Worm (Caenorhabditis elegans) whole organism, L4 larva: Measurements from ENCODE around the gene lido-2.

Source experiments
- F26F4.8 ChIP-seq: fragments of 200-800 bp; sonication (Bioruptor generic); conservative IDR thresholded peaks from 2 replicates; pipeline ENCODE4 v1.3.6; 2022; ENCODE audit warnings: missing genetic modification characterization, missing compliant biosample characterization
- F37D6.2 ChIP-seq: sonication (generic microtip); optimal IDR thresholded peaks from 2 replicates; lab custom pipeline; 2016; ENCODE audit warnings: mild to moderate bottlenecking, missing genetic modification characterization, missing compliant biosample characterization
- R02D3.7 ChIP-seq: fragments of 150-350 bp; sonication (generic microtip); optimal IDR thresholded peaks from 3 replicates; lab custom pipeline; 2014; ENCODE audit warnings: missing biosample characterization, missing genetic modification characterization
- Y5F2A.4 ChIP-seq: fragments of 200-800 bp; sonication (Bioruptor generic); optimal IDR thresholded peaks from 2 replicates; lab custom pipeline; 2018; ENCODE audit warnings: mild to moderate bottlenecking, missing genetic modification characterization, missing compliant biosample characterization
- aha-1 ChIP-seq: fragments of 150-350 bp; peaks from one replicate; lab custom pipeline; 2014; ENCODE audit warnings: missing biosample characterization, missing genetic modification characterization
- arid-1 ChIP-seq: fragments of 200-800 bp; sonication (Bioruptor generic); conservative IDR thresholded peaks from 2 replicates; pipeline ENCODE4 v1.3.6; 2022; ENCODE audit warnings: missing genetic modification reagents, missing genetic modification characterization, missing compliant biosample characterization
- attf-4 ChIP-seq: sonication (generic microtip); optimal IDR thresholded peaks from 3 replicates; lab custom pipeline; 2017; ENCODE audit warnings: missing biosample characterization, missing genetic modification characterization
- ceh-20 ChIP-seq: fragments of 200-800 bp; sonication (Bioruptor generic); IDR thresholded peaks from 2 replicates; pipeline ENCODE4 v1.3.6; 2022; ENCODE audit warnings: missing genetic modification reagents, missing genetic modification characterization, missing compliant biosample characterization
- ceh-32 ChIP-seq: sonication (generic microtip); optimal IDR thresholded peaks from 2 replicates; lab custom pipeline; 2016; ENCODE audit warnings: mild to moderate bottlenecking, missing genetic modification characterization, missing compliant biosample characterization; ENCODE audit not compliant: poor library complexity
- daf-12 ChIP-seq: fragments of 150-350 bp; optimal IDR thresholded peaks from 2 replicates; lab custom pipeline; 2014; ENCODE audit warnings: missing biosample characterization, missing genetic modification reagents, missing genetic modification characterization
- daf-16 ChIP-seq, 3 experiments: sonication (generic microtip); optimal IDR thresholded peaks; 2 replicates each; lab custom pipeline; 2016 to 2017; ENCODE audit warnings: missing genetic modification characterization in 3 of 3, missing genetic modification reagents in 3 of 3, mild to moderate bottlenecking in 2 of 3, missing compliant biosample characterization in 2 of 3, missing biosample characterization in 1 of 3, moderate library complexity in 1 of 3
- daf-19 ChIP-seq: fragments of 200-800 bp; sonication (Bioruptor generic); conservative IDR thresholded peaks from 2 replicates; pipeline ENCODE4 v1.3.6; 2022; ENCODE audit warnings: missing genetic modification characterization, missing compliant biosample characterization
- daf-8 ChIP-seq: fragments of 200-800 bp; sonication (Bioruptor generic); IDR thresholded peaks from 2 replicates; pipeline ENCODE4 v1.3.6; 2022; ENCODE audit warnings: missing genetic modification characterization, missing compliant biosample characterization
- dmd-6 ChIP-seq: fragments of 200-800 bp; sonication (Bioruptor generic); IDR thresholded peaks from 2 replicates; pipeline ENCODE4 v1.3.6; 2022; ENCODE audit warnings: missing genetic modification reagents, missing genetic modification characterization, missing compliant biosample characterization
- dmd-8 ChIP-seq: fragments of 200-800 bp; sonication (Bioruptor generic); IDR thresholded peaks from 2 replicates; pipeline ENCODE4 v1.3.6; 2022; ENCODE audit warnings: missing genetic modification characterization, missing compliant biosample characterization
- dmd-9 ChIP-seq: fragments of 200-800 bp; sonication (Bioruptor generic); IDR thresholded peaks from 2 replicates; pipeline ENCODE4 v1.3.6; 2022; ENCODE audit warnings: missing genetic modification reagents, missing genetic modification characterization, missing compliant biosample characterization
- dpl-1 ChIP-seq: fragments of 150-350 bp; optimal IDR thresholded peaks from 2 replicates; lab custom pipeline; 2014; ENCODE audit warnings: missing biosample characterization, missing genetic modification reagents, missing genetic modification characterization
- dve-1 ChIP-seq: sonication (generic microtip); optimal IDR thresholded peaks from 2 replicates; lab custom pipeline; 2017; ENCODE audit warnings: antibody characterized with exemption, mild to moderate bottlenecking, missing genetic modification characterization, missing compliant biosample characterization; ENCODE audit not compliant: insufficient read depth
- fkh-10 ChIP-seq: fragments of 150-350 bp; optimal IDR thresholded peaks from 2 replicates; lab custom pipeline; 2014; ENCODE audit warnings: missing biosample characterization, missing genetic modification reagents, missing genetic modification characterization
- fos-1 ChIP-seq: fragments of 150-350 bp; optimal IDR thresholded peaks from 2 replicates; lab custom pipeline; 2014; ENCODE audit warnings: missing biosample characterization, missing genetic modification characterization
- gei-8 ChIP-seq: fragments of 200-800 bp; sonication (Bioruptor generic); optimal IDR thresholded peaks from 2 replicates; lab custom pipeline; 2018; ENCODE audit warnings: mild to moderate bottlenecking, missing genetic modification characterization, missing compliant biosample characterization
- hif-1 ChIP-seq, 2 experiments: sonication (generic microtip); optimal IDR thresholded peaks; 2 replicates each; lab custom pipeline; 2016 to 2017; ENCODE audit warnings: missing compliant biosample characterization in 2 of 2, missing genetic modification characterization in 2 of 2, missing genetic modification reagents in 2 of 2, missing genotype in 2 of 2, mild to moderate bottlenecking in 1 of 2
- hlh-11 ChIP-seq: fragments of 200-800 bp; sonication (Bioruptor generic); optimal IDR thresholded peaks from 2 replicates; lab custom pipeline; 2018; ENCODE audit warnings: mild to moderate bottlenecking, missing genetic modification characterization, missing compliant biosample characterization
- hlh-30 ChIP-seq: sonication (generic microtip); optimal IDR thresholded peaks from 2 replicates; lab custom pipeline; 2017; ENCODE audit warnings: antibody characterized with exemption, mild to moderate bottlenecking, missing genetic modification characterization, missing compliant biosample characterization; ENCODE audit not compliant: insufficient read depth
- hmg-1.1 ChIP-seq: fragments of 200-800 bp; sonication (Bioruptor generic); IDR thresholded peaks from 2 replicates; pipeline ENCODE4 v1.3.6; 2022; ENCODE audit warnings: missing genetic modification reagents, missing genetic modification characterization, missing compliant biosample characterization
- jun-1 ChIP-seq: fragments of 150-350 bp; optimal IDR thresholded peaks from 2 replicates; lab custom pipeline; 2014; ENCODE audit warnings: missing biosample characterization, missing genetic modification reagents, missing genetic modification characterization
- lir-3 ChIP-seq: sonication (generic microtip); optimal IDR thresholded peaks from 2 replicates; lab custom pipeline; 2016; ENCODE audit warnings: mild to moderate bottlenecking, missing genetic modification characterization, missing compliant biosample characterization
- lsy-2 ChIP-seq, 2 experiments: fragments of 150-350 bp in 1 of 2; sonication (generic microtip) in 1 of 2; optimal IDR thresholded peaks; 2 replicates each; lab custom pipeline; 2014 to 2017; ENCODE audit warnings: missing biosample characterization in 2 of 2, missing genetic modification characterization in 2 of 2
- madf-5 ChIP-seq, 2 experiments: fragments of 200-800 bp; sonication (Bioruptor generic); IDR thresholded peaks; 2 replicates each; pipeline ENCODE4 v1.3.6; 2022; ENCODE audit warnings: missing compliant biosample characterization in 2 of 2, missing genetic modification characterization in 2 of 2
- mdl-1 ChIP-seq, 2 experiments: fragments of 150-350 bp in 1 of 2; sonication (generic microtip) in 1 of 2; optimal IDR thresholded peaks; 2 replicates each; lab custom pipeline; 2014 to 2017; ENCODE audit warnings: missing biosample characterization in 2 of 2, missing genetic modification characterization in 2 of 2
- mdt-29 ChIP-seq: fragments of 200-800 bp; sonication (Bioruptor generic); IDR thresholded peaks from 2 replicates; pipeline ENCODE4 v1.3.6; 2022; ENCODE audit warnings: missing genetic modification reagents, missing genetic modification characterization, missing compliant biosample characterization
- mep-1 ChIP-seq: fragments of 150-350 bp; sonication (generic microtip); optimal IDR thresholded peaks from 3 replicates; lab custom pipeline; 2014; ENCODE audit warnings: missing biosample characterization, missing genetic modification characterization
- mes-2 ChIP-seq: sonication (generic microtip); optimal IDR thresholded peaks from 2 replicates; lab custom pipeline; 2016; ENCODE audit warnings: missing genotype, mild to moderate bottlenecking, missing genetic modification characterization, missing compliant biosample characterization; ENCODE audit not compliant: poor library complexity, severe bottlenecking
- mxl-3 ChIP-seq: fragments of 200-800 bp; sonication (Bioruptor generic); optimal IDR thresholded peaks from 2 replicates; lab custom pipeline; 2018; ENCODE audit warnings: mild to moderate bottlenecking, missing genetic modification characterization, missing compliant biosample characterization
- nhr-102 ChIP-seq: sonication (generic microtip); optimal IDR thresholded peaks from 2 replicates; lab custom pipeline; 2016; ENCODE audit warnings: mild to moderate bottlenecking, missing genetic modification characterization, moderate library complexity, missing compliant biosample characterization
- nhr-237 ChIP-seq: sonication (generic microtip); optimal IDR thresholded peaks from 2 replicates; lab custom pipeline; 2017; ENCODE audit warnings: missing biosample characterization, missing genetic modification characterization
- nhr-48 ChIP-seq: sonication (generic microtip); optimal IDR thresholded peaks from 2 replicates; lab custom pipeline; 2016; ENCODE audit warnings: mild to moderate bottlenecking, missing genetic modification characterization, missing compliant biosample characterization
- nhr-76 ChIP-seq: fragments of 150-350 bp; optimal IDR thresholded peaks from 2 replicates; lab custom pipeline; 2014; ENCODE audit warnings: missing biosample characterization, missing genetic modification characterization
- pqm-1 ChIP-seq: sonication (generic microtip); optimal IDR thresholded peaks from 2 replicates; lab custom pipeline; 2017; ENCODE audit warnings: missing biosample characterization, missing genetic modification characterization
- snpc-4 ChIP-seq: fragments of 150-350 bp; optimal IDR thresholded peaks from 2 replicates; lab custom pipeline; 2014; ENCODE audit warnings: missing biosample characterization, missing genetic modification characterization
- spr-3 ChIP-seq: fragments of 200-800 bp; sonication (Bioruptor generic); optimal IDR thresholded peaks from 2 replicates; lab custom pipeline; 2018; ENCODE audit warnings: mild to moderate bottlenecking, missing genetic modification characterization, missing compliant biosample characterization
- tag-97 ChIP-seq: fragments of 200-800 bp; sonication (Bioruptor generic); IDR thresholded peaks from 2 replicates; pipeline ENCODE4 v1.3.6; 2022; ENCODE audit warnings: missing genetic modification characterization, missing compliant biosample characterization
- tra-1 ChIP-seq: fragments of 200-800 bp; sonication (Bioruptor generic); IDR thresholded peaks from 2 replicates; pipeline ENCODE4 v1.3.6; 2022; ENCODE audit warnings: missing genetic modification reagents, missing genetic modification characterization, missing compliant biosample characterization
- unc-39 ChIP-seq: sonication (generic microtip); optimal IDR thresholded peaks from 2 replicates; lab custom pipeline; 2017; ENCODE audit warnings: missing biosample characterization, missing genetic modification characterization
- unc-62 ChIP-seq, 3 experiments: fragments of 150-350 bp in 1 of 3; sonication (generic microtip); optimal IDR thresholded peaks in 2 of 3; peaks in 1 of 3; 1 replicate in 1 of 3; 2 replicates in 2 of 3; lab custom pipeline; 2014 to 2017; ENCODE audit warnings: missing biosample characterization in 3 of 3, missing genetic modification characterization in 3 of 3, missing genetic modification reagents in 3 of 3, missing genotype in 1 of 3
- vab-7 ChIP-seq: fragments of 200-800 bp; sonication (Bioruptor generic); IDR thresholded peaks from 2 replicates; pipeline ENCODE4 v1.3.6; 2022; ENCODE audit warnings: missing genetic modification reagents, missing genetic modification characterization, missing compliant biosample characterization
- zfp-3 ChIP-seq: fragments of 200-800 bp; sonication (Bioruptor generic); conservative IDR thresholded peaks from 2 replicates; pipeline ENCODE4 v1.3.6; 2022; ENCODE audit warnings: missing genetic modification reagents, missing genetic modification characterization, missing compliant biosample characterization

Gene lido-2

ce11 chrX:17139204-17139780 is 38.7 kb upstream of the lido-2 start (continued):
- TF ChIP-seq arid-1 (GFP tag; lab: Robert Waterston, UW) (no peak), tra-1 (GFP tag; lab: Robert Waterston, UW) (0 out of 2 replicates have a peak, but pooled peaks have one; percentile 29), dpl-1 (no peak), vab-7 (GFP tag; lab: Robert Waterston, UW) (no peak), dmd-9 (GFP tag; lab: Robert Waterston, UW) (no peak), unc-39 (tag; lab: Kevin White, UChicago) (no peak), snpc-4 (no peak), R02D3.7 (no peak), daf-12 (no peak), dmd-6 (peak; percentile 61), zfp-3 (GFP tag; lab: Robert Waterston, UW) (no peak), gei-8 (no peak), jun-1 (tag; lab: Kevin White, UChicago) (no peak), F26F4.8 (GFP tag; lab: Robert Waterston, UW) (no peak), madf-5 (GFP tag; IDR thresholded peaks at IDR 0.05; lab: Robert Waterston, UW) (no peak), nhr-102 (tag; lab: Kevin White, UChicago) (peak; percentile 25), mdt-29 (GFP tag; lab: Robert Waterston, UW) (peak; percentile 82), fos-1 (tag; lab: Kevin White, UChicago) (no peak), F37D6.2 (tag; lab: Kevin White, UChicago) (no peak), attf-4 (tag; lab: Kevin White, UChicago) (no peak), nhr-76 (tag; lab: Kevin White, UChicago) (no peak), mxl-3 (GFP tag; lab: Kevin White, UChicago) (no peak)

ce11 chrX:17138060-17138557 is 37.6 kb upstream of the lido-2 start, which contains the start of gene cnp-3:
Gene cnp-3 (minus strand): TSS chrX:17138110.
- no peak for TF ChIP-seq snpc-4
- TF ChIP-seq hmg-1.1 (GFP tag; lab: Robert Waterston, UW): no peak
- TF ChIP-seq hlh-30 (tag; lab: Kevin White, UChicago): peak; percentile 91
- TF ChIP-seq Y5F2A.4: no peak
- TF ChIP-seq pqm-1: peak; percentile 2
- no peak for TF ChIP-seq daf-19 (GFP tag; lab: Robert Waterston, UW)
- TF ChIP-seq unc-62 (GFP tag; optimal IDR thresholded peaks at IDR 0.05 in 1 of 2; lab: Kevin White, UChicago): peak in 1 of 2 experiments; percentile 61
- TF ChIP-seq unc-62 (tag; optimal IDR thresholded peaks at IDR 0.05; lab: Kevin White, UChicago): no peak
- TF ChIP-seq daf-16 (GFP tag; optimal IDR thresholded peaks at IDR 0.05; lab: Kevin White, UChicago): no peak
- TF ChIP-seq daf-16 (tag; optimal IDR thresholded peaks at IDR 0.05; lab: Kevin White, UChicago): peak; percentile 47
- peak in 1 of 2 experiments; percentile 40 for TF ChIP-seq lsy-2 (tag; optimal IDR thresholded peaks at IDR 0.05; lab: Kevin White, UChicago)
- peak; percentile 81 for TF ChIP-seq hlh-11
- peak; percentile 60 for TF ChIP-seq dve-1 (tag; lab: Kevin White, UChicago)
- no peak for TF ChIP-seq mes-2 (tag; lab: Kevin White, UChicago)
- no peak for TF ChIP-seq lir-3 (tag; lab: Kevin White, UChicago)
- no peak for TF ChIP-seq spr-3 (GFP tag; lab: Kevin White, UChicago)
- no peak for TF ChIP-seq fkh-10 (GFP tag; lab: Kevin White, UChicago)
- TF ChIP-seq dmd-8 (GFP tag; lab: Robert Waterston, UW): no peak
- no peak for TF ChIP-seq nhr-237 (tag; lab: Kevin White, UChicago)
- peak; percentile 5 for TF ChIP-seq nhr-48
- TF ChIP-seq aha-1 (tag; lab: Kevin White, UChicago): peak; percentile 31
- no peak for TF ChIP-seq F37D6.2 (tag; lab: Kevin White, UChicago)
- no peak for TF ChIP-seq daf-8
- TF ChIP-seq ceh-20 (GFP tag; lab: Robert Waterston, UW): no peak
- TF ChIP-seq hif-1 (tag; optimal IDR thresholded peaks at IDR 0.05; lab: Kevin White, UChicago): peak in 1 of 2 experiments; percentile 18
- TF ChIP-seq dmd-6: peak; percentile 45
- TF ChIP-seq nhr-76 (tag; lab: Kevin White, UChicago): no peak
- peak; percentile 11 for TF ChIP-seq nhr-102 (tag; lab: Kevin White, UChicago)
- TF ChIP-seq mdl-1 (tag; optimal IDR thresholded peaks at IDR 0.05; lab: Kevin White, UChicago): peak in 1 of 2 experiments; percentile 23
- no peak for TF ChIP-seq ceh-32 (tag; lab: Kevin White, UChicago)
- TF ChIP-seq tag-97 (GFP tag; lab: Robert Waterston, UW): no peak
- TF ChIP-seq mep-1 (tag; lab: Kevin White, UChicago): peak; percentile 32
- TF ChIP-seq mxl-3 (GFP tag; lab: Kevin White, UChicago): peak; percentile 68
